Fruit fly (Drosophila melanogaster): Measurements from ENCODE around the gene CG7394.

Gene CG7394

dm6 chr3L:11529707-11530106 is 32.1 kb upstream of the CG7394 start:
- TF ChIP-seq Hnf4 (GFP tag; optimal IDR thresholded peaks at IDR 0.05) (no peak), Rel (GFP tag; optimal IDR thresholded peaks at IDR 0.05) (no peak), Rel (tag; optimal IDR thresholded peaks at IDR 0.05) (peak; percentile 92)

- no peak for TF ChIP-seq pan (optimal IDR thresholded peaks at IDR 0.05)
- no peak for TF ChIP-seq Rel (GFP tag; optimal IDR thresholded peaks at IDR 0.05)
- peak; percentile 92 for TF ChIP-seq Rel (tag; optimal IDR thresholded peaks at IDR 0.05)
Observed at dm6 chr3L:11530370-11530769, 31.4 kb upstream of the CG7394 start.

- peak; percentile 62 for TF ChIP-seq fru (GFP tag; optimal IDR thresholded peaks at IDR 0.05)
- TF ChIP-seq h (GFP tag; optimal IDR thresholded peaks at IDR 0.05), result peak; percentile 18
- no peak for TF ChIP-seq sv (GFP tag; optimal IDR thresholded peaks at IDR 0.05)
- no peak for TF ChIP-seq dl (GFP tag; optimal IDR thresholded peaks at IDR 0.05; ENCODE audit: insufficient read depth in 1 of 2, partially characterized antibody in 2 of 2)
- no peak for TF ChIP-seq Myc (optimal IDR thresholded peaks at IDR 0.05)
- TF ChIP-seq Jra (GFP tag; optimal IDR thresholded peaks at IDR 0.05), result no peak
- no peak for TF ChIP-seq Rel (GFP tag; optimal IDR thresholded peaks at IDR 0.05)
- TF ChIP-seq Rel (tag; optimal IDR thresholded peaks at IDR 0.05), result peak; percentile 65
Observed at dm6 chr3L:11531300-11531699, 30.5 kb upstream of the CG7394 start.

dm6 chr3L:11531994-11532732 is 29.6 kb upstream of the CG7394 start:
- TF ChIP-seq dsf (GFP tag; optimal IDR thresholded peaks at IDR 0.05; ENCODE audit: borderline replicate concordance) (no peak), Abd-B (GFP tag; optimal IDR thresholded peaks at IDR 0.05) (no peak), foxo (GFP tag; optimal IDR thresholded peaks at IDR 0.05) (no peak), tai (GFP tag; optimal IDR thresholded peaks at IDR 0.05) (no peak), CG32264 (GFP tag; optimal IDR thresholded peaks at IDR 0.05) (no peak), Hr78 (GFP tag; optimal IDR thresholded peaks at IDR 0.05) (no peak), CG9705 (GFP tag; optimal IDR thresholded peaks at IDR 0.05) (no peak), Jra (GFP tag; optimal IDR thresholded peaks at IDR 0.05) (no peak), Dif (GFP tag; optimal IDR thresholded peaks at IDR 0.05; ENCODE audit: partially characterized antibody) (no peak), Myc (optimal IDR thresholded peaks at IDR 0.05) (no peak), h (GFP tag; optimal IDR thresholded peaks at IDR 0.05) (no peak), Sp1 (GFP tag; optimal IDR thresholded peaks at IDR 0.05) (no peak), usp (GFP tag; optimal IDR thresholded peaks at IDR 0.05) (no peak), Hnf4 (GFP tag; optimal IDR thresholded peaks at IDR 0.05) (no peak)

DNA sequence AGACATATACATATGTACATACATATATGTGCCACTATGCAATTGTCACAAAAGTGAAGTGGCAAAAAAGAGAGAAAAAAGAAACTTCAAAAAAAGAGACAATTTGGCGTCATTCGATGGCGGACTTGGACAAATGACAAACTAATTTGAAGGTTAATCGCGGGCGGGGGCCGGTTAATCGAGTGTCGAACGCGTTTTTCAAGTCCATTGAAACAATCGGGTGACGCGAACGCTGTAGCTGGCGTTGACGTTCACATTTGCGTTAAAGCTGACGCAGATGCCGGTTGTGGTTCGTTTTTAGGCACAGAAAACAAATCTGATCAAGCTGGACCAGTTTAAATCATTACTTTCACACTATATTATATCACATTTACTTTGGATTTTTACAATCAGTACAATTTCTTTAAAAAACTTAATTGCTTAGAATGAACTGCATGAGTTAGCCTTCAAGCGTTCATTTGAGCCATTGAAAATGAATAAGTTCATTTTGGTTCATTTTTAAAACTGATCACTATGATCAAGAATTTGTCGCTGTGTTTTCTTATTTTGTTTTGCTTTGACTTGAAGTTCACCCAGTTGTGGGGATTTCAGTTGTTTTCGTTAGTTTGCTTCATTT is 28.0 kb upstream of the CG7394 start:
- peak; percentile 50 for TF ChIP-seq sv (GFP tag; optimal IDR thresholded peaks at IDR 0.05)
- peak; percentile 62 for TF ChIP-seq HLH106 (tag; optimal IDR thresholded peaks at IDR 0.05)
- no peak for TF ChIP-seq h (GFP tag; optimal IDR thresholded peaks at IDR 0.05)
- TF ChIP-seq jim (GFP tag; optimal IDR thresholded peaks at IDR 0.05), result no peak
- peak in 1 of 2 experiments; percentile 47 for TF ChIP-seq foxo (GFP tag; optimal IDR thresholded peaks at IDR 0.05)
- TF ChIP-seq GATAd (GFP tag; optimal IDR thresholded peaks at IDR 0.05), result no peak
- TF ChIP-seq Sp1 (GFP tag; optimal IDR thresholded peaks at IDR 0.05), result peak; percentile 54
- no peak for TF ChIP-seq usp (GFP tag; optimal IDR thresholded peaks at IDR 0.05)
- TF ChIP-seq br (GFP tag; optimal IDR thresholded peaks at IDR 0.05), result peak; percentile 55
- TF ChIP-seq Mio (GFP tag; optimal IDR thresholded peaks at IDR 0.05), result no peak
- TF ChIP-seq ey (GFP tag; optimal IDR thresholded peaks at IDR 0.05), result peak; percentile 49
- peak; percentile 55 for TF ChIP-seq OdsH (GFP tag; optimal IDR thresholded peaks at IDR 0.05)
- TF ChIP-seq rgr (GFP tag; optimal IDR thresholded peaks at IDR 0.05), result peak; percentile 19
- no peak for TF ChIP-seq brk (GFP tag; optimal IDR thresholded peaks at IDR 0.05)
- peak; percentile 71 for TF ChIP-seq fru (GFP tag; optimal IDR thresholded peaks at IDR 0.05)
- TF ChIP-seq psq (GFP tag; optimal IDR thresholded peaks at IDR 0.05), result peak; percentile 66
- TF ChIP-seq dmrt93B (GFP tag; optimal IDR thresholded peaks at IDR 0.05), result peak; percentile 11
- TF ChIP-seq Jra (GFP tag; optimal IDR thresholded peaks at IDR 0.05), result no peak
- peak; percentile 33 for TF ChIP-seq tai (GFP tag; optimal IDR thresholded peaks at IDR 0.05)
- peak; percentile 3 for TF ChIP-seq Hnf4 (GFP tag; optimal IDR thresholded peaks at IDR 0.05)

All from whole organism, wandering third instar larva.